Fruit fly (Drosophila melanogaster) whole organism, embryonic: ENCODE data around the gene pps.

Experiments
- BtbVII ChIP-seq: fragments of 200-800 bp; sonication (Bioruptor generic); optimal IDR thresholded peaks from 3 replicates; lab custom pipeline; 2017; ENCODE audit warnings: missing biosample characterization, mild to moderate bottlenecking, missing genetic modification characterization
- C15 ChIP-seq: fragments of 200-800 bp; sonication (Bioruptor generic); IDR thresholded peaks from 3 replicates; pipeline ENCODE4 v1.3.6; 2022; ENCODE audit warnings: missing biosample characterization, missing genetic modification characterization
- CG10209 ChIP-seq: fragments of 200-800 bp; sonication (Bioruptor generic); optimal IDR thresholded peaks from 3 replicates; lab custom pipeline; 2017; ENCODE audit warnings: missing biosample characterization, mild to moderate bottlenecking, missing genetic modification characterization, missing genetic modification reagents
- CG1233 ChIP-seq: fragments of 200-800 bp; sonication (Bioruptor generic); optimal IDR thresholded peaks from 4 replicates; lab custom pipeline; 2018; ENCODE audit warnings: missing biosample characterization, mild to moderate bottlenecking, missing genetic modification characterization
- CG12391 ChIP-seq: fragments of 200-800 bp; sonication (Bioruptor generic); optimal IDR thresholded peaks from 3 replicates; lab custom pipeline; 2018; ENCODE audit warnings: missing biosample characterization, mild to moderate bottlenecking, missing genetic modification characterization, moderate library complexity
- CG15696 ChIP-seq: fragments of 200-800 bp; sonication (Bioruptor generic); optimal IDR thresholded peaks from 2 replicates; lab custom pipeline; 2019; ENCODE audit warnings: missing biosample characterization, mild to moderate bottlenecking, missing genetic modification characterization, moderate library complexity
- CG1602 ChIP-seq: fragments of 200-800 bp; sonication (Bioruptor generic); optimal IDR thresholded peaks from 3 replicates; lab custom pipeline; 2016; ENCODE audit warnings: missing biosample characterization, missing genetic modification characterization
- CG17186 ChIP-seq: fragments of 200-800 bp; sonication (Bioruptor generic); optimal IDR thresholded peaks from 3 replicates; lab custom pipeline; 2017; ENCODE audit warnings: missing biosample characterization, missing genetic modification reagents, missing genetic modification characterization
- CG1832 ChIP-seq: fragments of 200-800 bp; sonication (Bioruptor generic); optimal IDR thresholded peaks from 2 replicates; lab custom pipeline; 2017; ENCODE audit warnings: missing biosample characterization, mild to moderate bottlenecking, missing genetic modification characterization, inconsistent platforms
- CG31388 ChIP-seq: fragments of 200-800 bp; sonication (Bioruptor generic); optimal IDR thresholded peaks from 2 replicates; lab custom pipeline; 2016; ENCODE audit warnings: missing biosample characterization, missing genetic modification characterization
- CG3281 ChIP-seq: fragments of 200-800 bp; sonication (Bioruptor generic); optimal IDR thresholded peaks from 3 replicates; lab custom pipeline; 2017; ENCODE audit warnings: missing biosample characterization, mild to moderate bottlenecking, missing genetic modification characterization
- CG33213 ChIP-seq: fragments of 200-800 bp; sonication (Bioruptor generic); optimal IDR thresholded peaks from 3 replicates; lab custom pipeline; 2016; ENCODE audit warnings: missing biosample characterization, missing genetic modification characterization
- CG6813 ChIP-seq: fragments of 200-800 bp; sonication (Bioruptor generic); optimal IDR thresholded peaks from 2 replicates; lab custom pipeline; 2017; ENCODE audit warnings: missing biosample characterization, missing genetic modification characterization, mild to moderate bottlenecking, moderate library complexity, missing genetic modification reagents
- CG9817 ChIP-seq: fragments of 200-800 bp; sonication (Bioruptor generic); optimal IDR thresholded peaks from 2 replicates; lab custom pipeline; 2018; ENCODE audit warnings: missing biosample characterization, mild to moderate bottlenecking, missing genetic modification characterization, moderate library complexity
- MTF-1 ChIP-seq: fragments of 200-800 bp; sonication (Bioruptor generic); optimal IDR thresholded peaks from 2 replicates; lab custom pipeline; 2018; ENCODE audit warnings: missing biosample characterization, mild to moderate bottlenecking, missing genetic modification characterization, borderline replicate concordance
- PHDP ChIP-seq: fragments of 200-800 bp; sonication (Bioruptor generic); optimal IDR thresholded peaks from 3 replicates; lab custom pipeline; 2018; ENCODE audit warnings: missing biosample characterization, mild to moderate bottlenecking, missing genetic modification characterization, moderate library complexity
- Ptx1 ChIP-seq: fragments of 200-800 bp; sonication (Bioruptor generic); IDR thresholded peaks from 2 replicates; pipeline ENCODE4 v1.3.6; 2022; ENCODE audit warnings: missing biosample characterization, missing genetic modification characterization
- Stat92E ChIP-seq, 3 experiments: fragments of >200 bp in 2 of 3; fragments of 200-800 bp in 1 of 3; sonication (Bioruptor generic) in 1 of 3; optimal IDR thresholded peaks; 2 replicates each; lab custom pipeline; 2017 to 2019; ENCODE audit warnings: missing biosample characterization in 3 of 3, missing genetic modification characterization in 3 of 3, mild to moderate bottlenecking in 1 of 3, moderate library complexity in 1 of 3
- ato ChIP-seq: fragments of 200-800 bp; sonication (Bioruptor generic); IDR thresholded peaks from 2 replicates; pipeline ENCODE4 v1.3.6; 2022; ENCODE audit warnings: missing biosample characterization, missing genetic modification characterization; ENCODE audit not compliant: partially characterized antibody
- az2 ChIP-seq: fragments of 200-800 bp; sonication (Bioruptor generic); optimal IDR thresholded peaks from 3 replicates; lab custom pipeline; 2016; ENCODE audit warnings: missing biosample characterization, missing genetic modification characterization
- chm ChIP-seq: fragments of 200-800 bp; sonication (Bioruptor generic); IDR thresholded peaks from 2 replicates; pipeline ENCODE4 v1.3.6; 2022; ENCODE audit warnings: missing biosample characterization, missing genetic modification characterization
- ci ChIP-seq: fragments of 200-800 bp; sonication (Bioruptor generic); IDR thresholded peaks from 3 replicates; pipeline ENCODE4 v1.3.6; 2022; ENCODE audit warnings: missing biosample characterization, missing genetic modification characterization
- cwo ChIP-seq: fragments of 200-800 bp; sonication (Bioruptor generic); optimal IDR thresholded peaks from 3 replicates; lab custom pipeline; 2017; ENCODE audit warnings: missing biosample characterization, missing genetic modification characterization, mild to moderate bottlenecking, moderate library complexity, missing genetic modification reagents
- dysf ChIP-seq: fragments of 200-800 bp; sonication (Bioruptor generic); IDR thresholded peaks from 3 replicates; pipeline ENCODE4 v1.3.6; 2022; ENCODE audit warnings: missing biosample characterization, missing genetic modification characterization
- esg ChIP-seq: fragments of 200-800 bp; sonication (Bioruptor generic); conservative IDR thresholded peaks from 2 replicates; pipeline ENCODE4 v1.3.6; 2022; ENCODE audit warnings: missing biosample characterization, missing genetic modification characterization
- eve ChIP-seq, 2 experiments: fragments of >200 bp; optimal IDR thresholded peaks; 2 replicates each; lab custom pipeline; 2017; ENCODE audit warnings: missing biosample characterization in 2 of 2, missing genetic modification characterization in 2 of 2
- gce ChIP-seq: fragments of 200-800 bp; sonication (Bioruptor generic); IDR thresholded peaks from 3 replicates; pipeline ENCODE4 v1.3.6; 2022; ENCODE audit warnings: missing biosample characterization, missing genetic modification characterization
- gsb ChIP-seq: fragments of 200-800 bp; sonication (Bioruptor generic); IDR thresholded peaks from 2 replicates; pipeline ENCODE4 v1.3.6; 2022; ENCODE audit warnings: missing biosample characterization, missing genetic modification characterization
- ken ChIP-seq: fragments of 200-800 bp; sonication (Bioruptor generic); IDR thresholded peaks from 3 replicates; pipeline ENCODE4 v1.3.6; 2022; ENCODE audit warnings: missing biosample characterization, missing genetic modification characterization
- nau ChIP-seq: fragments of 200-800 bp; sonication (Bioruptor generic); optimal IDR thresholded peaks from 3 replicates; lab custom pipeline; 2017; ENCODE audit warnings: missing biosample characterization, mild to moderate bottlenecking, missing genetic modification characterization, missing genetic modification reagents
- pfk ChIP-seq: fragments of 200-800 bp; sonication (Bioruptor generic); optimal IDR thresholded peaks from 2 replicates; lab custom pipeline; 2018; ENCODE audit warnings: missing biosample characterization, mild to moderate bottlenecking, missing genetic modification characterization, moderate library complexity
- pita ChIP-seq: fragments of 200-800 bp; sonication (Bioruptor generic); optimal IDR thresholded peaks from 2 replicates; lab custom pipeline; 2017; ENCODE audit warnings: missing biosample characterization, mild to moderate bottlenecking, missing genetic modification characterization
- pum ChIP-seq: fragments of 200-800 bp; sonication (Bioruptor generic); optimal IDR thresholded peaks from 2 replicates; lab custom pipeline; 2016; ENCODE audit warnings: missing biosample characterization, missing genetic modification characterization
- schlank ChIP-seq: fragments of 200-800 bp; sonication (Bioruptor generic); optimal IDR thresholded peaks from 2 replicates; lab custom pipeline; 2018; ENCODE audit warnings: missing biosample characterization, mild to moderate bottlenecking, missing genetic modification characterization
- sens ChIP-seq: fragments of 200-800 bp; sonication (Bioruptor generic); peaks from one replicate; lab custom pipeline; 2016; ENCODE audit warnings: missing biosample characterization, missing genetic modification characterization
- stwl ChIP-seq: fragments of 200-800 bp; sonication (Bioruptor generic); optimal IDR thresholded peaks from 3 replicates; lab custom pipeline; 2018; ENCODE audit warnings: missing biosample characterization, mild to moderate bottlenecking, missing genetic modification characterization, moderate library complexity
- sug ChIP-seq: fragments of 200-800 bp; optimal IDR thresholded peaks from 2 replicates; lab custom pipeline; 2019; ENCODE audit warnings: missing biosample characterization, mild to moderate bottlenecking, missing genetic modification characterization, moderate library complexity
- zen ChIP-seq: fragments of 200-800 bp; sonication (Bioruptor generic); optimal IDR thresholded peaks from 3 replicates; lab custom pipeline; 2018; ENCODE audit warnings: missing biosample characterization, mild to moderate bottlenecking, missing genetic modification characterization, moderate library complexity

The pps gene

DNA sequence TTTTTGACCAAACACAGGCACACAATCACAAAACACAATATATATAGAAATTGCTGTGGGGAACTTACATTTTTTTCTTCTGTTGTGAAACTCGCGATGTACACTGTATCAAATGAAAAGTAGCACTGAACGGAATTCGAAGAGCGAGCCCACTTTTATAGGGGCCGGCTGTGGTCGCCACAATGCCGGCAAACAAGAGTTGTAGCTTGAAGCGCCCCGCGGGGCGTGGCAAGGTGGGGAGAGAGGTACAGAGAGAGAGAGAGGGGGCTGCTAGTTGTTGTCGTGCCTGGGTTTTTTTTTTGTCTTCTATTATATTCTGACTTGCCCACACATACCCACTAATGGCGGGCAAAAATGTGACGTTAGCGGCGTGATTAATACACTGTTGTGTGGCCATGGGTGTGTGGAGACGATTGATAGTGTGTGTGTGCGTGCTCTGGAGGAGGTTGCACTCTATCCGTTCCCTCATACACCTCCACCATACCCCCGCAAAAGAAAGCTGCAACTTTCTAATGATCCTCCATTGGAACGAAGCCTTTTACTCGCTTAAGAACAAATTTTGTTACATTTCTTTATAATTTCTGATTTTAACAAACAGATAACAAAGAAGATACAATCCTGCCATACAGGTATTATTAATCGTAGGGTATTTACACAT, 44.4 kb upstream of the pps start, which contains the start of gene GstD1 (continued):
- TF ChIP-seq chm (GFP tag; lab: Robert Waterston, UW) = peak; percentile 75
- TF ChIP-seq ci (GFP tag; lab: Robert Waterston, UW) = peak; percentile 63; the same call in 2 of the 3 replicates
- no peak for TF ChIP-seq MTF-1 (GFP tag; lab: Kevin White, UChicago)
- TF ChIP-seq PHDP (tag; lab: Kevin White, UChicago) = peak; percentile 14
- no peak for TF ChIP-seq pita (GFP tag; lab: Kevin White, UChicago)
- TF ChIP-seq cwo (GFP tag; lab: Kevin White, UChicago) = peak; percentile 47
- no peak for TF ChIP-seq CG1832 (GFP tag; lab: Kevin White, UChicago)
- peak; percentile 17 for TF ChIP-seq pfk (GFP tag; lab: Kevin White, UChicago)
- TF ChIP-seq ken (GFP tag; lab: Robert Waterston, UW) = no peak
- peak; percentile 4 for TF ChIP-seq CG1233 (GFP tag; lab: Kevin White, UChicago)
- TF ChIP-seq pum (GFP tag; lab: Kevin White, UChicago) = peak; percentile 6
- peak in 1 of 3 experiments; percentile 21 for TF ChIP-seq Stat92E (GFP tag; optimal IDR thresholded peaks at IDR 0.05; lab: Kevin White, UChicago)
- peak; percentile 59 for TF ChIP-seq dysf
- peak; percentile 28 for TF ChIP-seq CG12391
- no peak for TF ChIP-seq gsb (GFP tag; lab: Robert Waterston, UW)
- TF ChIP-seq BtbVII = peak; percentile 49
- TF ChIP-seq CG17186 = no peak
- TF ChIP-seq esg (GFP tag; lab: Robert Waterston, UW) = peak; percentile 16; the same call in 1 of the 2 replicates
- no peak for TF ChIP-seq gce (GFP tag; lab: Robert Waterston, UW)

DNA sequence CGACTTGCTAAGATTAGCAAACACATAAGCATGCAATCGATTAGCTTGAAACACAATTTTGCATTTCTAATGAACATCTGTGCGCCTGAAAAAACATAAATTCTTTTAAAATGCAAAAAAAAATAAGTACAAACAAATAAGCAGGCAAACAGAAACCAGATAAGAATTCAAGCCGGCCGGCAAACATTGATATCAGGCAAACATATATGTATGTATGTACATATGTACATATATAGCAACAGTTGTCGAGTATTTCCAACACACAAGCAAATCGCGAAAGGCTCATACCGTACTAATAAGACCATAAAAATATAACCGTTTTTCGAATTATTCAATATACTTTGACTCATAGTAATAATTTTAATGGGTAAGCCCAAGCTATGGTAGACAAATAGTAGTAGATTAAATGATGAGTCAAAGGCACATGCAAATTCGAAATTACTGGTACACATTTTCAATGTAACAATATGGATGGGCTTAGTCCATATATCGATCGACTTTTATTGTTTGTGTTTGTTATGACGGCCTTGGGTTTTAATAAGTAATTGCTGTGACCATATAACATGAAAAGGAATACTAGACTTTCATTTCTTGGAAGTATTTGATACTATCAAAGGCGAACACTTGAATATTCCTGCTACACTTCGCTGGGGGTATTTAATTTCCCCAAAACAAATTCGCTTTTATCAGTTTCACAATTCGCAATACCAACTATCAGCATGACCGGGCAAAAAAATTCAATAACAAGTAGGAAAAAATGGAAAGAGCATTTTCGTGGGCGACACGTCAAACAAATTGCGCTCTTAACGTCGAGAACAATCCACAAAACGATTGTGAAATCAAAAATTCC, 43.6 kb upstream of the pps start:
- TF ChIP-seq Ptx1 (GFP tag; lab: Robert Waterston, UW) = 0 out of 2 replicates have a peak, but pooled peaks have one; percentile 1
- peak; percentile 62 for TF ChIP-seq MTF-1 (GFP tag; lab: Kevin White, UChicago)
- peak; percentile 23 for TF ChIP-seq stwl (tag; lab: Kevin White, UChicago)
- TF ChIP-seq zen (tag; lab: Kevin White, UChicago) = peak; percentile 30
- peak; percentile 2 for TF ChIP-seq CG31388 (GFP tag; lab: Kevin White, UChicago)
- TF ChIP-seq eve (GFP tag; optimal IDR thresholded peaks at IDR 0.05; lab: Kevin White, UChicago) = peak in 1 of 2 experiments; percentile 13
- TF ChIP-seq az2 = peak; percentile 4
- TF ChIP-seq CG6813 (GFP tag; lab: Kevin White, UChicago) = peak; percentile 47
- peak; percentile 69 for TF ChIP-seq sens (GFP tag; lab: Kevin White, UChicago)
- no peak for TF ChIP-seq CG10209 (GFP tag; lab: Kevin White, UChicago)
- TF ChIP-seq CG15696 = peak; percentile 67
- TF ChIP-seq nau = peak; percentile 0
- TF ChIP-seq CG33213 (GFP tag; lab: Kevin White, UChicago) = peak; percentile 18
- no peak for TF ChIP-seq CG9817 (tag; lab: Kevin White, UChicago)
- no peak for TF ChIP-seq ato (GFP tag; lab: Robert Waterston, UW)
- peak; percentile 97 for TF ChIP-seq sug (tag; lab: Kevin White, UChicago)
- TF ChIP-seq CG3281 (GFP tag; lab: Kevin White, UChicago) = peak; percentile 2
- no peak for TF ChIP-seq CG1602 (GFP tag; lab: Kevin White, UChicago)
- TF ChIP-seq C15 (GFP tag; lab: Robert Waterston, UW) = no peak
- TF ChIP-seq schlank (tag; lab: Kevin White, UChicago) = no peak
